Fruit fly (Drosophila melanogaster): ENCODE data around the gene IFT57.

The IFT57 gene

dm6 chr2L:3573907-3574306, 43.3 kb downstream of the IFT57 start (continued):
- no peak for TF ChIP-seq crol (GFP tag; IDR thresholded peaks at IDR 0.05)
- peak; percentile 83 for TF ChIP-seq gsb-n (tag; optimal IDR thresholded peaks at IDR 0.05)
- peak; percentile 67 for TF ChIP-seq CG14014 (GFP tag; IDR thresholded peaks at IDR 0.05)
- TF ChIP-seq dm (GFP tag; optimal IDR thresholded peaks at IDR 0.05) = peak; percentile 42
- TF ChIP-seq Dip3 (GFP tag; optimal IDR thresholded peaks at IDR 0.05) = no peak
- TF ChIP-seq wdn (GFP tag; IDR thresholded peaks at IDR 0.05) = 0 out of 2 replicates have a peak, but pooled peaks have one; percentile 42
- TF ChIP-seq CG5180 (GFP tag; optimal IDR thresholded peaks at IDR 0.05) = peak; percentile 6
- TF ChIP-seq Dek (tag; optimal IDR thresholded peaks at IDR 0.05) = peak; percentile 25
- TF ChIP-seq Mrtf (GFP tag; IDR thresholded peaks at IDR 0.05) = peak; percentile 52; the same call in 1 of the 3 replicates
- peak; percentile 35 for TF ChIP-seq CG12659 (GFP tag; optimal IDR thresholded peaks at IDR 0.05)
- TF ChIP-seq GATAe (GFP tag; conservative IDR thresholded peaks at IDR 0.05) = peak; percentile 18; the same call in 1 of the 2 replicates
- TF ChIP-seq CG12219 (GFP tag; optimal IDR thresholded peaks at IDR 0.05) = peak; percentile 81
- peak; percentile 77 for TF ChIP-seq sens-2 (GFP tag; IDR thresholded peaks at IDR 0.05)
- TF ChIP-seq zen (tag; optimal IDR thresholded peaks at IDR 0.05) = peak; percentile 76
- TF ChIP-seq trem (tag; optimal IDR thresholded peaks at IDR 0.05) = peak; percentile 65
- no peak for TF ChIP-seq knrl (GFP tag; IDR thresholded peaks at IDR 0.05; ENCODE audit: partially characterized antibody)
- TF ChIP-seq fu2 (GFP tag; optimal IDR thresholded peaks at IDR 0.05) = peak; percentile 35
- peak; percentile 74 for TF ChIP-seq CG14710 (tag; optimal IDR thresholded peaks at IDR 0.05)
- no peak for TF ChIP-seq CG13894 (tag; optimal IDR thresholded peaks at IDR 0.05)
- no peak for TF ChIP-seq CG10543 (GFP tag; optimal IDR thresholded peaks at IDR 0.05)
- no peak for TF ChIP-seq CG18011 (GFP tag; optimal IDR thresholded peaks at IDR 0.05)
- no peak for TF ChIP-seq CG6765 (GFP tag; optimal IDR thresholded peaks at IDR 0.05)
- peak; percentile 61 for TF ChIP-seq Dad (GFP tag; optimal IDR thresholded peaks at IDR 0.05)
- peak; percentile 74 for TF ChIP-seq lmd (GFP tag; IDR thresholded peaks at IDR 0.05)
- TF ChIP-seq rib (GFP tag; IDR thresholded peaks at IDR 0.05) = no peak
- TF ChIP-seq NFAT (GFP tag; IDR thresholded peaks at IDR 0.05) = no peak
- TF ChIP-seq dysf (GFP tag; IDR thresholded peaks at IDR 0.05) = peak; percentile 75
- peak; percentile 4 for TF ChIP-seq Fer2 (tag; optimal IDR thresholded peaks at IDR 0.05)
- peak; percentile 65 for TF ChIP-seq CG10209 (GFP tag; optimal IDR thresholded peaks at IDR 0.05)
- no peak for TF ChIP-seq luna (GFP tag; optimal IDR thresholded peaks at IDR 0.05)
- no peak for TF ChIP-seq CG3838 (GFP tag; optimal IDR thresholded peaks at IDR 0.05)
- TF ChIP-seq dimm (GFP tag; IDR thresholded peaks at IDR 0.05) = peak; percentile 61
- no peak for TF ChIP-seq lov (optimal IDR thresholded peaks at IDR 0.05)
- TF ChIP-seq lov (GFP tag; IDR thresholded peaks at IDR 0.05) = peak; percentile 84
- no peak for TF ChIP-seq vnd (GFP tag; IDR thresholded peaks at IDR 0.05; ENCODE audit: partially characterized antibody)
- peak; percentile 13 for TF ChIP-seq Fer3 (tag; optimal IDR thresholded peaks at IDR 0.05)
- peak; percentile 84 for TF ChIP-seq ken (GFP tag; IDR thresholded peaks at IDR 0.05)
- TF ChIP-seq psq (GFP tag; optimal IDR thresholded peaks at IDR 0.05) = peak; percentile 7
- peak; percentile 39 for TF ChIP-seq en (GFP tag; optimal IDR thresholded peaks at IDR 0.05)
- peak; percentile 76 for TF ChIP-seq ase (GFP tag; IDR thresholded peaks at IDR 0.05)
- TF ChIP-seq aop (GFP tag; IDR thresholded peaks at IDR 0.05) = no peak
- no peak for TF ChIP-seq CG8478 (optimal IDR thresholded peaks at IDR 0.05)
- peak; percentile 78; the same call in 3 of the 4 replicates for TF ChIP-seq Gug (GFP tag; IDR thresholded peaks at IDR 0.05)
- TF ChIP-seq ato (GFP tag; IDR thresholded peaks at IDR 0.05; ENCODE audit: partially characterized antibody) = no peak
- TF ChIP-seq sens (GFP tag) = peak; percentile 98
- peak; percentile 79 for TF ChIP-seq CG8089 (GFP tag; optimal IDR thresholded peaks at IDR 0.05)
- TF ChIP-seq az2 (GFP tag; optimal IDR thresholded peaks at IDR 0.05) = peak; percentile 81
- no peak for TF ChIP-seq mld (GFP tag; IDR thresholded peaks at IDR 0.05; ENCODE audit: partially characterized antibody)
- TF ChIP-seq Nf-YB (GFP tag; optimal IDR thresholded peaks at IDR 0.05) = peak; percentile 35
- peak; percentile 56 for TF ChIP-seq CG18476 (GFP tag; optimal IDR thresholded peaks at IDR 0.05)
- peak; percentile 36 for TF ChIP-seq Kr (GFP tag; optimal IDR thresholded peaks at IDR 0.05)
- TF ChIP-seq CG6272 (GFP tag; IDR thresholded peaks at IDR 0.05) = peak; percentile 77
